Worm (Caenorhabditis elegans): ENCODE data around the gene ugt-64.

ugt-64 gene

ce11 chrV:3455135-3455747, 50.9 kb downstream of the ugt-64 start (continued):
- no peak for TF ChIP-seq ets-4 (GFP tag; optimal IDR thresholded peaks at IDR 0.05)
- TF ChIP-seq rec-8 (tag; optimal IDR thresholded peaks at IDR 0.05) = peak; percentile 44 to 65
- TF ChIP-seq ama-1 (optimal IDR thresholded peaks at IDR 0.05) = no peak
- peak in 1 of 2 experiments; percentile 40 for TF ChIP-seq ama-1 (GFP tag; optimal IDR thresholded peaks at IDR 0.05)
- peak; percentile 77 for TF ChIP-seq rpc-1 (optimal IDR thresholded peaks at IDR 0.05)
- TF ChIP-seq rpc-1 (tag; optimal IDR thresholded peaks at IDR 0.05) = peak; percentile 82
- no peak for TF ChIP-seq him-1 (tag; optimal IDR thresholded peaks at IDR 0.05)
- TF ChIP-seq cebp-2 (GFP tag; IDR thresholded peaks at IDR 0.05) = no peak
- TF ChIP-seq ekl-4 (GFP tag; IDR thresholded peaks at IDR 0.05) = no peak
- TF ChIP-seq nfyb-1 (GFP tag; IDR thresholded peaks at IDR 0.05) = 0 out of 2 replicates have a peak, but pooled peaks have one; percentile 56
- TF ChIP-seq egl-18 (GFP tag; IDR thresholded peaks at IDR 0.05) = no peak
- no peak for TF ChIP-seq ceh-40 (GFP tag; IDR thresholded peaks at IDR 0.05)
- no peak for TF ChIP-seq aptf-2 (GFP tag; conservative IDR thresholded peaks at IDR 0.05)
- no peak for TF ChIP-seq F55B11.4 (tag; optimal IDR thresholded peaks at IDR 0.05; ENCODE audit: borderline replicate concordance, insufficient read depth)
- no peak for TF ChIP-seq F39B2.1 (GFP tag; IDR thresholded peaks at IDR 0.05)
- TF ChIP-seq ceh-91 (GFP tag; IDR thresholded peaks at IDR 0.05) = no peak
- TF ChIP-seq nhr-120 (GFP tag; IDR thresholded peaks at IDR 0.05) = no peak
- peak; percentile 53 for TF ChIP-seq nhr-90 (tag; optimal IDR thresholded peaks at IDR 0.05)
- TF ChIP-seq sea-2 (GFP tag; IDR thresholded peaks at IDR 0.05) = no peak
- TF ChIP-seq aptf-3 (GFP tag; IDR thresholded peaks at IDR 0.05) = no peak
- TF ChIP-seq snpc-4 (GFP tag; optimal IDR thresholded peaks at IDR 0.05) = no peak
- peak in 1 of 4 experiments; percentile 7 for TF ChIP-seq snpc-4 (tag; optimal IDR thresholded peaks at IDR 0.05)
- no peak for TF ChIP-seq F37B4.10 (GFP tag; IDR thresholded peaks at IDR 0.05)
- no peak for TF ChIP-seq attf-3 (GFP tag; conservative IDR thresholded peaks at IDR 0.05)
- TF ChIP-seq nhr-27 (tag; optimal IDR thresholded peaks at IDR 0.05) = no peak
- no peak for TF ChIP-seq hsf-1 (GFP tag; IDR thresholded peaks at IDR 0.05)
- TF ChIP-seq ceh-79 (tag; optimal IDR thresholded peaks at IDR 0.05) = no peak
- no peak for TF ChIP-seq Y95B8A.8 (GFP tag; IDR thresholded peaks at IDR 0.05)
- no peak for TF ChIP-seq ceh-58 (GFP tag; IDR thresholded peaks at IDR 0.05)
- no peak for TF ChIP-seq let-607 (tag; optimal IDR thresholded peaks at IDR 0.05)
- no peak for TF ChIP-seq athp-1 (tag; optimal IDR thresholded peaks at IDR 0.05)
- no peak for TF ChIP-seq T26A5.8 (tag; optimal IDR thresholded peaks at IDR 0.05)
- TF ChIP-seq dox-1 (GFP tag; IDR thresholded peaks at IDR 0.05) = no peak
- no peak for TF ChIP-seq ztf-18 (tag; optimal IDR thresholded peaks at IDR 0.05)
- peak; percentile 44 for TF ChIP-seq mxl-1 (tag; optimal IDR thresholded peaks at IDR 0.05)
- TF ChIP-seq nfya-2 (GFP tag; IDR thresholded peaks at IDR 0.05) = no peak
- TF ChIP-seq let-526 (GFP tag; IDR thresholded peaks at IDR 0.05) = no peak
- TF ChIP-seq snpc-1.1 (tag; optimal IDR thresholded peaks at IDR 0.05; ENCODE audit: insufficient read depth) = no peak
- no peak for TF ChIP-seq mcd-1 (GFP tag; IDR thresholded peaks at IDR 0.05)
- peak; percentile 37 for TF ChIP-seq snpc-3.4 (tag; optimal IDR thresholded peaks at IDR 0.05)
- TF ChIP-seq Y56A3A.18 (GFP tag; IDR thresholded peaks at IDR 0.05) = 0 out of 2 replicates have a peak, but pooled peaks have one; percentile 21
- TF ChIP-seq F10E7.11 (tag; optimal IDR thresholded peaks at IDR 0.05) = no peak
- no peak for TF ChIP-seq mes-4 (tag; optimal IDR thresholded peaks at IDR 0.05)
- TF ChIP-seq tlf-1 (GFP tag; optimal IDR thresholded peaks at IDR 0.05) = no peak
- TF ChIP-seq hmg-1.2 (GFP tag; IDR thresholded peaks at IDR 0.05) = peak; percentile 10; the same call in 1 of the 2 replicates
- no peak for TF ChIP-seq F52B5.7 (tag; optimal IDR thresholded peaks at IDR 0.05)
- no peak for TF ChIP-seq gei-17 (GFP tag; optimal IDR thresholded peaks at IDR 0.05)
- no peak for TF ChIP-seq F57A8.1 (GFP tag; optimal IDR thresholded peaks at IDR 0.05)
- no peak for TF ChIP-seq egrh-3 (GFP tag; IDR thresholded peaks at IDR 0.05)
